Worm (Caenorhabditis elegans) whole organism, L3 larva: ENCODE data around the gene mec-9.
A peak's percentile ranks its signal among the peaks of the same experiment; 100 is the strongest.

ENCODE experiments used
- R02D3.7 ChIP-seq: fragments of 150-350 bp; optimal IDR thresholded peaks from 2 replicates; lab custom pipeline; 2014; ENCODE audit warnings: missing biosample characterization, missing genetic modification characterization
- ZK546.5 ChIP-seq: sonication (generic microtip); optimal IDR thresholded peaks from 2 replicates; lab custom pipeline; 2017; ENCODE audit warnings: missing biosample characterization, missing genetic modification characterization
- aly-2 ChIP-seq: fragments of 150-350 bp; optimal IDR thresholded peaks from 2 replicates; lab custom pipeline; 2014; ENCODE audit warnings: missing biosample characterization, missing genetic modification characterization
- ama-1 ChIP-seq: fragments of 150-350 bp; optimal IDR thresholded peaks from 2 replicates; lab custom pipeline; 2018
- ceh-28 ChIP-seq: fragments of 150-350 bp; optimal IDR thresholded peaks from 2 replicates; lab custom pipeline; 2014; ENCODE audit warnings: missing biosample characterization, missing genetic modification reagents, missing genetic modification characterization
- daf-12 ChIP-seq: fragments of 150-350 bp; optimal IDR thresholded peaks from 2 replicates; lab custom pipeline; 2014; ENCODE audit warnings: missing biosample characterization, missing genetic modification reagents, missing genetic modification characterization
- egl-27 ChIP-seq: sonication (generic microtip); optimal IDR thresholded peaks from 4 replicates; lab custom pipeline; 2017; ENCODE audit warnings: missing biosample characterization, missing genetic modification reagents, missing genetic modification characterization
- egl-5 ChIP-seq: fragments of 150-350 bp; optimal IDR thresholded peaks from 2 replicates; lab custom pipeline; 2017; ENCODE audit warnings: missing biosample characterization, missing genetic modification reagents, missing genetic modification characterization, inconsistent platforms
- elt-1 ChIP-seq: fragments of 150-350 bp; optimal IDR thresholded peaks from 2 replicates; lab custom pipeline; 2014; ENCODE audit warnings: missing biosample characterization, missing genetic modification characterization
- elt-2 ChIP-seq: sonication (generic microtip); optimal IDR thresholded peaks from 2 replicates; lab custom pipeline; 2016; ENCODE audit warnings: missing genetic modification reagents, mild to moderate bottlenecking, missing genetic modification characterization, missing compliant biosample characterization
- elt-3 ChIP-seq, 3 experiments: fragments of 150-350 bp in 1 of 3; sonication (generic microtip) in 2 of 3; optimal IDR thresholded peaks; 2 replicates in 2 of 3; 4 replicates in 1 of 3; lab custom pipeline; 2014 to 2017; ENCODE audit warnings: missing biosample characterization in 3 of 3, missing genetic modification characterization in 3 of 3
- eor-1 ChIP-seq, 2 experiments: fragments of 150-350 bp; optimal IDR thresholded peaks; 2 replicates each; lab custom pipeline; 2014 to 2018; ENCODE audit warnings: missing biosample characterization in 2 of 2, missing genetic modification characterization in 2 of 2
- fkh-10 ChIP-seq: sonication (generic microtip); optimal IDR thresholded peaks from 2 replicates; lab custom pipeline; 2017; ENCODE audit warnings: missing biosample characterization, missing genetic modification reagents, missing genetic modification characterization
- fos-1 ChIP-seq: fragments of 150-350 bp; optimal IDR thresholded peaks from 2 replicates; lab custom pipeline; 2014; ENCODE audit warnings: missing biosample characterization, missing genetic modification characterization
- hmg-11 ChIP-seq: sonication (generic microtip); optimal IDR thresholded peaks from 2 replicates; lab custom pipeline; 2016; ENCODE audit warnings: missing genetic modification characterization, missing compliant biosample characterization
- jun-1 ChIP-seq: fragments of 150-350 bp; optimal IDR thresholded peaks from 2 replicates; lab custom pipeline; 2014; ENCODE audit warnings: missing biosample characterization, missing genetic modification reagents, missing genetic modification characterization
- lin-15B ChIP-seq: fragments of 150-350 bp; optimal IDR thresholded peaks from 2 replicates; lab custom pipeline; 2014; ENCODE audit warnings: missing biosample characterization, missing genetic modification characterization
- lin-39 ChIP-seq: fragments of 150-350 bp; optimal IDR thresholded peaks from 2 replicates; lab custom pipeline; 2018; ENCODE audit warnings: missing biosample characterization, missing genetic modification reagents, missing genetic modification characterization
- lsy-12 ChIP-seq: sonication (generic microtip); optimal IDR thresholded peaks from 2 replicates; lab custom pipeline; 2016; ENCODE audit warnings: mild to moderate bottlenecking, missing genetic modification characterization, missing compliant biosample characterization
- mdl-1 ChIP-seq: fragments of 150-350 bp; optimal IDR thresholded peaks from 2 replicates; lab custom pipeline; 2014; ENCODE audit warnings: missing biosample characterization, missing genetic modification characterization
- mml-1 ChIP-seq: fragments of 150-350 bp; sonication (generic microtip); optimal IDR thresholded peaks from 3 replicates; lab custom pipeline; 2014; ENCODE audit warnings: missing biosample characterization, missing genetic modification characterization
- nfya-1 ChIP-seq: sonication (generic microtip); optimal IDR thresholded peaks from 2 replicates; lab custom pipeline; 2017; ENCODE audit warnings: missing genetic modification characterization, mild to moderate bottlenecking, missing compliant biosample characterization, antibody characterized with exemption, moderate library complexity; ENCODE audit not compliant: insufficient read depth
- nhr-11 ChIP-seq: fragments of 150-350 bp; optimal IDR thresholded peaks from 2 replicates; lab custom pipeline; 2014; ENCODE audit warnings: missing biosample characterization, missing genetic modification characterization
- nhr-23 ChIP-seq: fragments of 150-350 bp; optimal IDR thresholded peaks from 2 replicates; lab custom pipeline; 2014; ENCODE audit warnings: missing biosample characterization, missing genetic modification reagents, missing genetic modification characterization
- nhr-237 ChIP-seq: fragments of 150-350 bp; optimal IDR thresholded peaks from 2 replicates; lab custom pipeline; 2014; ENCODE audit warnings: missing biosample characterization, missing genetic modification characterization
- nhr-25 ChIP-seq: sonication (generic microtip); optimal IDR thresholded peaks from 2 replicates; lab custom pipeline; 2017; ENCODE audit warnings: missing biosample characterization, missing genetic modification characterization
- nhr-28 ChIP-seq: fragments of 150-350 bp; optimal IDR thresholded peaks from 2 replicates; lab custom pipeline; 2014; ENCODE audit warnings: missing biosample characterization, missing genetic modification characterization
- nhr-43 ChIP-seq: sonication (generic microtip); optimal IDR thresholded peaks from 2 replicates; lab custom pipeline; 2016; ENCODE audit warnings: mild to moderate bottlenecking, missing genetic modification characterization, missing compliant biosample characterization; ENCODE audit not compliant: poor library complexity, severe bottlenecking
- nhr-76 ChIP-seq: fragments of 150-350 bp; sonication (generic microtip); optimal IDR thresholded peaks from 5 replicates; lab custom pipeline; 2014; ENCODE audit warnings: missing biosample characterization, missing genetic modification characterization
- nhr-77 ChIP-seq: fragments of 150-350 bp; optimal IDR thresholded peaks from 2 replicates; lab custom pipeline; 2014; ENCODE audit warnings: missing biosample characterization, missing genetic modification characterization
- pha-4 ChIP-seq: fragments of 150-350 bp; optimal IDR thresholded peaks from 2 replicates; lab custom pipeline; 2014; ENCODE audit warnings: missing biosample characterization, missing genetic modification reagents, missing genetic modification characterization
- pqm-1 ChIP-seq: fragments of 150-350 bp; optimal IDR thresholded peaks from 2 replicates; lab custom pipeline; 2017; ENCODE audit warnings: missing biosample characterization, missing genetic modification characterization, inconsistent platforms
- skn-1 ChIP-seq: fragments of 150-350 bp; optimal IDR thresholded peaks from 2 replicates; lab custom pipeline; 2014; ENCODE audit warnings: missing biosample characterization, missing genetic modification characterization
- tbx-2 ChIP-seq: sonication (generic microtip); optimal IDR thresholded peaks from 2 replicates; lab custom pipeline; 2016; ENCODE audit warnings: mild to moderate bottlenecking, missing genetic modification characterization, missing compliant biosample characterization
- unc-39 ChIP-seq: sonication (generic microtip); optimal IDR thresholded peaks from 4 replicates; lab custom pipeline; 2017; ENCODE audit warnings: missing biosample characterization, missing genetic modification characterization
- unc-62 ChIP-seq: fragments of 150-350 bp; sonication (generic microtip); optimal IDR thresholded peaks from 4 replicates; lab custom pipeline; 2014; ENCODE audit warnings: missing biosample characterization, missing genetic modification reagents, missing genetic modification characterization
- ztf-11 ChIP-seq: fragments of 150-350 bp; optimal IDR thresholded peaks from 2 replicates; lab custom pipeline; 2014; ENCODE audit warnings: missing biosample characterization, missing genetic modification characterization

Gene mec-9

ce11 chrV:9937435-9937834 lies 22.5 kb upstream of the mec-9 start, which contains the start of gene srj-33:
Gene srj-33, minus strand, starts transcription at chrV:9937535.
- TF ChIP-seq elt-3 (tag; optimal IDR thresholded peaks at IDR 0.05; lab: Kevin White, UChicago): no peak
- TF ChIP-seq ztf-11 (tag; lab: Kevin White, UChicago): no peak
- no peak for TF ChIP-seq egl-5 (tag; lab: Kevin White, UChicago)
- no peak for TF ChIP-seq hmg-11
- TF ChIP-seq nhr-23 (tag; lab: Kevin White, UChicago): no peak
- TF ChIP-seq daf-12 (tag; lab: Kevin White, UChicago): no peak
- TF ChIP-seq unc-39 (tag; lab: Kevin White, UChicago): no peak
- no peak for TF ChIP-seq nhr-77
- no peak for TF ChIP-seq ama-1 (lab: Kevin White, UChicago)
- no peak for TF ChIP-seq lsy-12 (tag; lab: Kevin White, UChicago)
- no peak for TF ChIP-seq aly-2
- TF ChIP-seq jun-1 (tag; lab: Kevin White, UChicago): no peak

DNA sequence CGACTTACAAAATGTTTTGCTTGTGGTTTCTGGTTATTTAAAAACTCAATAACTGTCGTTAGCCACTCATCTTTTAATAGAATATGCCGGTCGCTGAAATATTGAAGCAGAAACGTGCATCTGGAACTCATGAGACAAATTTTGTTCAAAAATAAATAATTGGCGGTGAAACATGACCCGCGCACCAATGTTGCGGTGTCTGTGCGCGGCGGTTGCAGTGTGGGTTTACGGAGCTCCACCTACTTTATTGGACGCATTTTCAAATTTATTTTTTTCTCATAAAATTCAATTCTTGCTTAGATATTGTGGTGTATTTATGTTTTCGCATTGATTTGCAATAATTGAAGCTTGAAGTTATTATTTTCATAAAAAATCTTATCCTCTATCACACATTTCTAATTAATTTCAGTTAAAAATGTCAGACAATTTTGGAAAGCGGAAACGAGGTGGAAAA lies 15.7 kb upstream of the mec-9 start, which contains the start of the genes rmh-2 and suds-3:
rmh-2 (minus strand) TSS at position 164 of the 454 bp plus-strand sequence.
suds-3 (plus strand) TSS at position 404 of the 454 bp plus-strand sequence.
- TF ChIP-seq nfya-1 (tag; lab: Kevin White, UChicago) (peak; percentile 78), fkh-10 (GFP tag; lab: Kevin White, UChicago) (no peak), mml-1 (tag; lab: Kevin White, UChicago) (no peak), lin-39 (tag; lab: Kevin White, UChicago) (peak; percentile 1), R02D3.7 (tag; lab: Kevin White, UChicago) (peak; percentile 92), elt-2 (tag; lab: Kevin White, UChicago) (peak; percentile 18), unc-39 (tag; lab: Kevin White, UChicago) (no peak), lin-15B (tag; lab: Kevin White, UChicago) (peak; percentile 71), pha-4 (tag; lab: Kevin White, UChicago) (peak; percentile 51), pqm-1 (tag; lab: Kevin White, UChicago) (no peak)
- TF ChIP-seq, all 47 proteins: peak for 6

DNA sequence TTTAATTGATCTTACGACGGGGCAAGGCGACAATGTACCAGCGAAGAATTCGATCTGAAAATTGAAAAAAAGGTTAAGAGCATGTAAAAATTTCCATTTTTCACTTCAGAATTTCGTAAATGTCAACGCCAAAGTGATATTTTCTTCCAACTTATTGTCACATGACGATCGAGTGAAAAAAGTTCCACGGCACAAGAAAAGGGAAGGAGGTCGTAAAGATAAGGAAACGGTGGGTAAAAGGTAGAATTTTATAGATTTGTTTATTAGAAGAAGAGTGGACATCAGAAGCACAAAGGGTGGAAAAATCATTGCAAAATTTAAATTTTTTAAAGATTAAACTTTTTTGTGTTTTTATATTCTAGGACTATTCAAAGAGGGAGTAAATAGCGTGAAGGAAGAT lies 13.0 kb upstream of the mec-9 start:
- peak; percentile 63 for TF ChIP-seq pqm-1 (tag; lab: Kevin White, UChicago)
- TF ChIP-seq elt-2 (tag; lab: Kevin White, UChicago): peak; percentile 87
- peak; percentile 16 for TF ChIP-seq jun-1 (tag; lab: Kevin White, UChicago)
- TF ChIP-seq pha-4 (tag; lab: Kevin White, UChicago): peak; percentile 36
- no peak for TF ChIP-seq nhr-237 (tag; lab: Kevin White, UChicago)
- no peak for TF ChIP-seq skn-1
- no peak for TF ChIP-seq lin-15B (tag; lab: Kevin White, UChicago)
- TF ChIP-seq, all 47 proteins: peak for 4

DNA sequence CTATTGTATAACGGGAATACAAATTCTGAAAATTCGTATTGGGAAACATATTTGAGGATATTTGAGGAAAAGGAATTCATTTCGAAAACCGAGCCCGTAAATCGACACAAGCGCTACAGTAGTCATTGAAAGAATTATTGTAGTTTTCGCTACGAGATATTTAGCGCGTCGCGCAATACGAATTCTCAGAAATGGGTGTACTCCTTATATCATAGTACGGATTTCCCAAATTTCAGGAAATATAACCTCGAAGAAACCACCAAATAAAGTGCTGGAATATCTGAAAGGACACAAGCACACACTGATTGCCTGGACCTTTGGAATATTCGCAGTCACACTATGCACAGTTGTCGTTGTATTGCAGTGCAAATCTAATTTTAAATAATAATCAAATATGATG lies 12.5 kb upstream of the mec-9 start:
- TF ChIP-seq fkh-10 (GFP tag; lab: Kevin White, UChicago) (no peak), lin-39 (tag; lab: Kevin White, UChicago) (no peak), jun-1 (tag; lab: Kevin White, UChicago) (no peak), mml-1 (tag; lab: Kevin White, UChicago) (no peak), nhr-28 (no peak), ceh-28 (tag; lab: Kevin White, UChicago) (no peak)

ce11 chrV:9926240-9926639 lies 11.3 kb upstream of the mec-9 start, which contains the start of gene C50H2.13:
Gene C50H2.13, plus strand, starts transcription at chrV:9926540.
- no peak for TF ChIP-seq nhr-237 (tag; lab: Kevin White, UChicago)
- TF ChIP-seq lin-15B (tag; lab: Kevin White, UChicago): no peak
- TF ChIP-seq R02D3.7 (tag; lab: Kevin White, UChicago): no peak
- no peak for TF ChIP-seq elt-2 (tag; lab: Kevin White, UChicago)
- TF ChIP-seq nhr-25: no peak
- no peak for TF ChIP-seq egl-5 (tag; lab: Kevin White, UChicago)
- no peak for TF ChIP-seq ama-1 (lab: Kevin White, UChicago)
- no peak for TF ChIP-seq elt-1 (tag; lab: Kevin White, UChicago)
- TF ChIP-seq lsy-12 (tag; lab: Kevin White, UChicago): no peak

- no peak for TF ChIP-seq nhr-25
- TF ChIP-seq eor-1 (tag; optimal IDR thresholded peaks at IDR 0.05; lab: Kevin White, UChicago): no peak
- TF ChIP-seq nhr-77: no peak
- TF ChIP-seq nhr-11: no peak
- no peak for TF ChIP-seq daf-12 (tag; lab: Kevin White, UChicago)
- TF ChIP-seq ztf-11 (tag; lab: Kevin White, UChicago): no peak
- no peak for TF ChIP-seq fos-1 (tag; lab: Kevin White, UChicago)
- no peak for TF ChIP-seq lin-39 (tag; lab: Kevin White, UChicago)
- no peak for TF ChIP-seq unc-62 (GFP tag; lab: Kevin White, UChicago)
- TF ChIP-seq mdl-1 (tag; lab: Kevin White, UChicago): no peak
- no peak for TF ChIP-seq nhr-76 (tag; lab: Kevin White, UChicago)
- peak; percentile 64 for TF ChIP-seq jun-1 (tag; lab: Kevin White, UChicago)
- TF ChIP-seq egl-5 (tag; lab: Kevin White, UChicago): no peak
- no peak for TF ChIP-seq tbx-2 (tag; lab: Kevin White, UChicago)
- peak; percentile 4 for TF ChIP-seq pha-4 (tag; lab: Kevin White, UChicago)
- no peak for TF ChIP-seq nhr-43 (tag; lab: Kevin White, UChicago)
- peak; percentile 97 for TF ChIP-seq elt-2 (tag; lab: Kevin White, UChicago)
- TF ChIP-seq ZK546.5 (tag; lab: Kevin White, UChicago): no peak
- TF ChIP-seq elt-1 (tag; lab: Kevin White, UChicago): no peak
- no peak for TF ChIP-seq fkh-10 (GFP tag; lab: Kevin White, UChicago)
- no peak for TF ChIP-seq aly-2
- TF ChIP-seq lin-15B (tag; lab: Kevin White, UChicago): no peak
- no peak for TF ChIP-seq egl-27 (tag; lab: Kevin White, UChicago)
- TF ChIP-seq pqm-1 (tag; lab: Kevin White, UChicago): peak; percentile 76
These were observed 10.7 kb upstream of the mec-9 start for ce11 chrV:9925647-9926046.
